Worm (Caenorhabditis elegans): ENCODE results near the gene F40H3.3.

DNA sequence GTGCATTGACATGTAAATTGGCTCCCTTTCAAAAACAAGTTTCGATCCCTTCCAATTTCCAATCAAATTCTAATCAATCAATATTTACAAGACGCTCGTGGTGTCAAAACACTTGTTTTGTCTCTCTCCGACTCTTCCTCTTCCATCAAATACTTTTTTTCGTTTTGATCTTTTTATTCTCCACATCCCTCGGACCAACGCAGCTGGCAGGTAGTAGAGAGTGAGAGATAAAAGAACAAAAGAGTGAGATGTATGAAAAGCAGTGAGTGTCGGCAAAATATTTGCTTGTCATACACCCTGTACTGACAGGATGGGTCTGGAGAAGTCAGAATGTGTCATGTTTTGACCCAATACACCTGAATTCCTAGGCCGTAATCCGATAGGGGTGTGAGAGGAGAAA is 34.6 kb upstream of the F40H3.3 start:
- TF ChIP-seq unc-39 (tag; optimal IDR thresholded peaks at IDR 0.05): no peak
- no peak for TF ChIP-seq elt-3 (tag; optimal IDR thresholded peaks at IDR 0.05)
- TF ChIP-seq pha-4 (tag; optimal IDR thresholded peaks at IDR 0.05): no peak
- no peak for TF ChIP-seq cnd-1 (tag; optimal IDR thresholded peaks at IDR 0.05)
- no peak for TF ChIP-seq snpc-4 (tag; optimal IDR thresholded peaks at IDR 0.05)
- TF ChIP-seq bed-3 (GFP tag; optimal IDR thresholded peaks at IDR 0.05): no peak
